Worm (Caenorhabditis elegans) whole organism, late embryonic: ENCODE measurements around the gene Y102A5C.40.
"Not testable (repeated sequence)": the region's sequence is repeated elsewhere in the genome, so short reads cannot be mapped to it uniquely, and the experiment has no call there.

Experiments
- K02D7.2 ChIP-seq: sonication (generic microtip); optimal IDR thresholded peaks from 2 replicates; lab custom pipeline; 2017; ENCODE audit warnings: mild to moderate bottlenecking, missing genetic modification characterization, missing compliant biosample characterization
- K09A11.1 ChIP-seq: sonication (generic microtip); optimal IDR thresholded peaks from 2 replicates; lab custom pipeline; 2017; ENCODE audit warnings: antibody characterized with exemption, mild to moderate bottlenecking, missing genetic modification characterization, missing compliant biosample characterization; ENCODE audit not compliant: insufficient read depth
- ceh-19 ChIP-seq: fragments of 200-800 bp; sonication (Bioruptor generic); optimal IDR thresholded peaks from 2 replicates; lab custom pipeline; 2018; ENCODE audit warnings: mild to moderate bottlenecking, missing genetic modification characterization, missing compliant biosample characterization
- ceh-2 ChIP-seq: sonication (generic microtip); optimal IDR thresholded peaks from 2 replicates; lab custom pipeline; 2016; ENCODE audit warnings: missing genotype, missing genetic modification characterization, missing compliant biosample characterization
- dmd-4 ChIP-seq: sonication (generic microtip); optimal IDR thresholded peaks from 2 replicates; lab custom pipeline; 2016; ENCODE audit warnings: borderline replicate concordance, missing genetic modification characterization, missing compliant biosample characterization
- elt-2 ChIP-seq: sonication (generic microtip); optimal IDR thresholded peaks from 2 replicates; lab custom pipeline; 2016; ENCODE audit warnings: missing genetic modification reagents, missing genetic modification characterization, missing compliant biosample characterization
- fkh-6 ChIP-seq: sonication (generic microtip); optimal IDR thresholded peaks from 2 replicates; lab custom pipeline; 2016; ENCODE audit warnings: missing genetic modification characterization, missing compliant biosample characterization
- hlh-13 ChIP-seq: fragments of 200-800 bp; sonication (Bioruptor generic); optimal IDR thresholded peaks from 2 replicates; lab custom pipeline; 2018; ENCODE audit warnings: mild to moderate bottlenecking, missing genetic modification characterization, missing compliant biosample characterization
- sox-4 ChIP-seq: sonication (generic microtip); optimal IDR thresholded peaks from 2 replicates; lab custom pipeline; 2017; ENCODE audit warnings: mild to moderate bottlenecking, missing genetic modification characterization, inconsistent platforms, missing compliant biosample characterization
- unc-86 ChIP-seq: sonication (generic microtip); optimal IDR thresholded peaks from 2 replicates; lab custom pipeline; 2016; ENCODE audit warnings: missing genetic modification characterization, missing compliant biosample characterization

Gene Y102A5C.40

ce11 chrV:16950036-16950435 is 36.9 kb downstream of the Y102A5C.40 start:
- TF ChIP-seq K02D7.2 (tag; lab: Kevin White, UChicago), result no peak

DNA sequence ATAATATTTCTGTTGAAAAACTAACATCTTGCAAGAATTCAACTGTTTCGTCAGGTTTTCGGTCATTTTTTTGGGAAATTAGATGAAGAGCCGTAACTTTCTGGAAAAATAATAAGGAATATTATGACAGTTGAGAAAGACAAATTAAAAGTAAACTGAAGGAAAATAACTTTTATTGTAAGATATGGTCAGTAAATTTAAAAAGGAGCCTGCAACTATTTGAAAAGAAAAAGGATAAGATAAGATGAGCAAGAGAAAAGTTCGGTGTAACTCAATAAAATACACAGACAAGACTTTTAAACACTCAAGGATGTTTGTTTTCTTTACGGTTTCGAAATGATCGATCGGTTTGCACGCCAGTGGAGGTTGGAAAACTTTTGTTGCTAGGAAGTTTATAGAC is 37.3 kb downstream of the Y102A5C.40 start, which contains the start of gene fbxa-111:
TSS of gene fbxa-111 (minus strand) at position 101 of the 400 bp plus-strand sequence.
- not testable (repeated sequence) for TF ChIP-seq ceh-19 (GFP tag; lab: Kevin White, UChicago); sox-4 (tag; lab: Kevin White, UChicago); elt-2 (tag; lab: Kevin White, UChicago)
- TF ChIP-seq, all 69 proteins: peak for 0; not testable (repeated sequence) for 69

DNA sequence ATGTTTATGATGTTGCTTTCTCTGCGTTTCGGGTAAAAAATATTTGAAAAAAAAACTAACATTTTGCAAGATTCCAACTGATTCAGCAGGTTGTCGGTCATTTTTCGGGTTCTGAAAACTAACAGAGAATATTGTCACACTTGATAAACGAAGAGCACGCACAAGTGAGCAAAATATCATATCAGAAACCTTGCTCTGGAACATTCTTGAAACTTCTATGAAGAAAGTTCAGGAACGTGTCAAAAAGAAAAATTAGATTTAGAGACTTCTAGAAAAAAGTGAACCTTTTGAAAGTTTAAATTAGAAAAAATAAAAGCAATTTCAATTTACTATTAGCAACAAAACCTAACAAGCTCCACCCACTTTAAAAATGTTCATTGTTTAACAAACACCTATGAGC is 38.9 kb downstream of the Y102A5C.40 start, which contains the start of gene fbxa-112:
TSS of gene fbxa-112 (minus strand) at position 101 of the 400 bp plus-strand sequence.
- TF ChIP-seq unc-86 (tag; lab: Kevin White, UChicago); hlh-13 (GFP tag; lab: Kevin White, UChicago); ceh-2 (tag; lab: Kevin White, UChicago): not testable (repeated sequence)

DNA sequence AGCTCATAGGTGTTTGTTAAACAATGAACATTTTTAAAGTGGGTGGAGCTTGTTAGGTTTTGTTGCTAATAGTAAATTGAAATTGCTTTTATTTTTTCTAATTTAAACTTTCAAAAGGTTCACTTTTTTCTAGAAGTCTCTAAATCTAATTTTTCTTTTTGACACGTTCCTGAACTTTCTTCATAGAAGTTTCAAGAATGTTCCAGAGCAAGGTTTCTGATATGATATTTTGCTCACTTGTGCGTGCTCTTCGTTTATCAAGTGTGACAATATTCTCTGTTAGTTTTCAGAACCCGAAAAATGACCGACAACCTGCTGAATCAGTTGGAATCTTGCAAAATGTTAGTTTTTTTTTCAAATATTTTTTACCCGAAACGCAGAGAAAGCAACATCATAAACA is 48.2 kb downstream of the Y102A5C.40 start, which contains the start of gene fbxa-148:
TSS of gene fbxa-148 (plus strand) at position 301 of the 400 bp plus-strand sequence.
- not testable (repeated sequence) for TF ChIP-seq dmd-4 (tag; lab: Kevin White, UChicago); fkh-6 (tag; lab: Kevin White, UChicago); K09A11.1
- TF ChIP-seq, all 69 proteins: peak for 0; not testable (repeated sequence) for 69
